Worm (Caenorhabditis elegans) whole organism, L4 larva: ENCODE measurements around the gene sars-2.
A peak's percentile ranks its signal among the peaks of the same experiment; 100 is the strongest.

Experiments
- F44E2.7 ChIP-seq: fragments of 200-800 bp; sonication (Bioruptor generic); IDR thresholded peaks from 2 replicates; pipeline ENCODE4 v2.1.2; 2022; ENCODE audit warnings: missing genetic modification characterization, missing compliant biosample characterization
- F49E8.2 ChIP-seq: sonication (generic microtip); optimal IDR thresholded peaks from 2 replicates; lab custom pipeline; 2016; ENCODE audit warnings: missing compliant biosample characterization, mild to moderate bottlenecking, missing genetic modification characterization, borderline replicate concordance
- T20F7.1 ChIP-seq: fragments of 200-800 bp; sonication (Bioruptor generic); optimal IDR thresholded peaks from 2 replicates; lab custom pipeline; 2018; ENCODE audit warnings: mild to moderate bottlenecking, missing genetic modification characterization, missing compliant biosample characterization
- T26A8.4 ChIP-seq: fragments of 200-800 bp; sonication (Bioruptor generic); IDR thresholded peaks from 2 replicates; pipeline ENCODE4 v1.3.6; 2022; ENCODE audit warnings: missing genetic modification characterization, missing compliant biosample characterization
- Y75B8A.6 ChIP-seq: fragments of 200-800 bp; sonication (Bioruptor generic); IDR thresholded peaks from 2 replicates; pipeline ENCODE4 v1.3.6; 2022; ENCODE audit warnings: missing genetic modification reagents, missing genetic modification characterization, missing compliant biosample characterization
- ZK337.2 ChIP-seq: fragments of 200-800 bp; sonication (Bioruptor generic); IDR thresholded peaks from 2 replicates; pipeline ENCODE4 v1.3.6; 2022; ENCODE audit warnings: missing genetic modification reagents, missing genetic modification characterization, missing compliant biosample characterization
- ZK546.5 ChIP-seq, 2 experiments: sonication (generic microtip); optimal IDR thresholded peaks; 2 replicates each; lab custom pipeline; 2017; ENCODE audit warnings: missing biosample characterization in 2 of 2, missing genetic modification characterization in 2 of 2
- aha-1 ChIP-seq: fragments of 150-350 bp; peaks from one replicate; lab custom pipeline; 2014; ENCODE audit warnings: missing biosample characterization, missing genetic modification characterization
- arid-1 ChIP-seq: fragments of 200-800 bp; sonication (Bioruptor generic); conservative IDR thresholded peaks from 2 replicates; pipeline ENCODE4 v1.3.6; 2022; ENCODE audit warnings: missing genetic modification reagents, missing genetic modification characterization, missing compliant biosample characterization
- attf-4 ChIP-seq: sonication (generic microtip); optimal IDR thresholded peaks from 3 replicates; lab custom pipeline; 2017; ENCODE audit warnings: missing biosample characterization, missing genetic modification characterization
- ceh-20 ChIP-seq: fragments of 200-800 bp; sonication (Bioruptor generic); IDR thresholded peaks from 2 replicates; pipeline ENCODE4 v1.3.6; 2022; ENCODE audit warnings: missing genetic modification reagents, missing genetic modification characterization, missing compliant biosample characterization
- ceh-32 ChIP-seq: sonication (generic microtip); optimal IDR thresholded peaks from 2 replicates; lab custom pipeline; 2016; ENCODE audit warnings: mild to moderate bottlenecking, missing genetic modification characterization, missing compliant biosample characterization; ENCODE audit not compliant: poor library complexity
- ceh-82 ChIP-seq: sonication (generic microtip); optimal IDR thresholded peaks from 2 replicates; lab custom pipeline; 2017; ENCODE audit warnings: missing biosample characterization, missing genetic modification characterization
- cey-2 ChIP-seq: sonication (generic microtip); optimal IDR thresholded peaks from 3 replicates; lab custom pipeline; 2017; ENCODE audit warnings: missing genetic modification characterization, mild to moderate bottlenecking, missing compliant biosample characterization, antibody characterized with exemption, borderline replicate concordance; ENCODE audit not compliant: insufficient read depth
- ctbp-1 ChIP-seq: fragments of 200-800 bp; sonication (Bioruptor generic); IDR thresholded peaks from 2 replicates; pipeline ENCODE4 v1.3.6; 2022; ENCODE audit warnings: missing genetic modification reagents, missing genetic modification characterization, missing compliant biosample characterization
- daf-12 ChIP-seq: fragments of 150-350 bp; optimal IDR thresholded peaks from 2 replicates; lab custom pipeline; 2014; ENCODE audit warnings: missing biosample characterization, missing genetic modification reagents, missing genetic modification characterization
- daf-16 ChIP-seq, 3 experiments: sonication (generic microtip); optimal IDR thresholded peaks; 2 replicates each; lab custom pipeline; 2016 to 2017; ENCODE audit warnings: missing genetic modification characterization in 3 of 3, missing genetic modification reagents in 3 of 3, mild to moderate bottlenecking in 2 of 3, missing compliant biosample characterization in 2 of 3, missing biosample characterization in 1 of 3, moderate library complexity in 1 of 3
- daf-8 ChIP-seq: fragments of 200-800 bp; sonication (Bioruptor generic); IDR thresholded peaks from 2 replicates; pipeline ENCODE4 v1.3.6; 2022; ENCODE audit warnings: missing genetic modification characterization, missing compliant biosample characterization
- egl-27 ChIP-seq: sonication (generic microtip); optimal IDR thresholded peaks from 3 replicates; lab custom pipeline; 2017; ENCODE audit warnings: missing biosample characterization, missing genetic modification reagents, missing genetic modification characterization
- egl-43 ChIP-seq: fragments of 200-800 bp; sonication (Bioruptor generic); IDR thresholded peaks from 2 replicates; pipeline ENCODE4 v1.3.6; 2022; ENCODE audit warnings: missing genetic modification reagents, missing genetic modification characterization, missing compliant biosample characterization
- fkh-10 ChIP-seq: fragments of 150-350 bp; optimal IDR thresholded peaks from 2 replicates; lab custom pipeline; 2014; ENCODE audit warnings: missing biosample characterization, missing genetic modification reagents, missing genetic modification characterization
- fos-1 ChIP-seq: fragments of 150-350 bp; optimal IDR thresholded peaks from 2 replicates; lab custom pipeline; 2014; ENCODE audit warnings: missing biosample characterization, missing genetic modification characterization
- gei-8 ChIP-seq: fragments of 200-800 bp; sonication (Bioruptor generic); optimal IDR thresholded peaks from 2 replicates; lab custom pipeline; 2018; ENCODE audit warnings: mild to moderate bottlenecking, missing genetic modification characterization, missing compliant biosample characterization
- lin-15B ChIP-seq: fragments of 150-350 bp; sonication (generic microtip); optimal IDR thresholded peaks from 3 replicates; lab custom pipeline; 2014; ENCODE audit warnings: missing biosample characterization, missing genetic modification characterization
- lin-29 ChIP-seq: fragments of 200-800 bp; sonication (Bioruptor generic); IDR thresholded peaks from 2 replicates; pipeline ENCODE4 v1.3.6; 2022; ENCODE audit warnings: missing genetic modification reagents, missing genetic modification characterization, missing compliant biosample characterization
- lsy-2 ChIP-seq, 2 experiments: fragments of 150-350 bp in 1 of 2; sonication (generic microtip) in 1 of 2; optimal IDR thresholded peaks; 2 replicates each; lab custom pipeline; 2014 to 2017; ENCODE audit warnings: missing biosample characterization in 2 of 2, missing genetic modification characterization in 2 of 2
- mdl-1 ChIP-seq, 2 experiments: fragments of 150-350 bp in 1 of 2; sonication (generic microtip) in 1 of 2; optimal IDR thresholded peaks; 2 replicates each; lab custom pipeline; 2014 to 2017; ENCODE audit warnings: missing biosample characterization in 2 of 2, missing genetic modification characterization in 2 of 2
- mdt-29 ChIP-seq: fragments of 200-800 bp; sonication (Bioruptor generic); IDR thresholded peaks from 2 replicates; pipeline ENCODE4 v1.3.6; 2022; ENCODE audit warnings: missing genetic modification reagents, missing genetic modification characterization, missing compliant biosample characterization
- mep-1 ChIP-seq: fragments of 150-350 bp; sonication (generic microtip); optimal IDR thresholded peaks from 3 replicates; lab custom pipeline; 2014; ENCODE audit warnings: missing biosample characterization, missing genetic modification characterization
- mes-2 ChIP-seq: sonication (generic microtip); optimal IDR thresholded peaks from 2 replicates; lab custom pipeline; 2016; ENCODE audit warnings: missing genotype, mild to moderate bottlenecking, missing genetic modification characterization, missing compliant biosample characterization; ENCODE audit not compliant: poor library complexity, severe bottlenecking
- mxl-2 ChIP-seq: fragments of 200-800 bp; sonication (Bioruptor generic); conservative IDR thresholded peaks from 2 replicates; pipeline ENCODE4 v1.3.6; 2022; ENCODE audit warnings: missing genetic modification reagents, missing genetic modification characterization, missing compliant biosample characterization
- mxl-3 ChIP-seq: fragments of 200-800 bp; sonication (Bioruptor generic); optimal IDR thresholded peaks from 2 replicates; lab custom pipeline; 2018; ENCODE audit warnings: mild to moderate bottlenecking, missing genetic modification characterization, missing compliant biosample characterization
- nhr-10 ChIP-seq: fragments of 150-350 bp; optimal IDR thresholded peaks from 2 replicates; lab custom pipeline; 2014; ENCODE audit warnings: missing biosample characterization, missing genetic modification characterization
- nhr-102 ChIP-seq: sonication (generic microtip); optimal IDR thresholded peaks from 2 replicates; lab custom pipeline; 2016; ENCODE audit warnings: mild to moderate bottlenecking, missing genetic modification characterization, moderate library complexity, missing compliant biosample characterization
- nhr-111 ChIP-seq: fragments of 200-800 bp; sonication (Bioruptor generic); optimal IDR thresholded peaks from 2 replicates; lab custom pipeline; 2018; ENCODE audit warnings: mild to moderate bottlenecking, missing genetic modification characterization, missing compliant biosample characterization
- nhr-25 ChIP-seq: sonication (generic microtip); optimal IDR thresholded peaks from 2 replicates; lab custom pipeline; 2017; ENCODE audit warnings: missing genetic modification characterization, mild to moderate bottlenecking, missing compliant biosample characterization, antibody characterized with exemption, moderate library complexity, borderline replicate concordance; ENCODE audit not compliant: insufficient read depth
- nhr-76 ChIP-seq: fragments of 150-350 bp; optimal IDR thresholded peaks from 2 replicates; lab custom pipeline; 2014; ENCODE audit warnings: missing biosample characterization, missing genetic modification characterization
- pqm-1 ChIP-seq: sonication (generic microtip); optimal IDR thresholded peaks from 2 replicates; lab custom pipeline; 2017; ENCODE audit warnings: missing biosample characterization, missing genetic modification characterization
- set-16 ChIP-seq: fragments of 200-800 bp; sonication (Bioruptor generic); IDR thresholded peaks from 2 replicates; pipeline ENCODE4 v1.3.6; 2022; ENCODE audit warnings: missing genetic modification reagents, missing genetic modification characterization, missing compliant biosample characterization
- snpc-1.2 ChIP-seq: fragments of 200-800 bp; sonication (Bioruptor generic); IDR thresholded peaks from 2 replicates; pipeline ENCODE4 v1.3.6; 2022; ENCODE audit warnings: missing genetic modification reagents, missing genetic modification characterization, missing compliant biosample characterization
- snpc-4 ChIP-seq: fragments of 150-350 bp; optimal IDR thresholded peaks from 2 replicates; lab custom pipeline; 2014; ENCODE audit warnings: missing biosample characterization, missing genetic modification characterization
- spr-1 ChIP-seq: sonication (generic microtip); optimal IDR thresholded peaks from 2 replicates; lab custom pipeline; 2016; ENCODE audit warnings: mild to moderate bottlenecking, missing genetic modification characterization, missing compliant biosample characterization
- tra-1 ChIP-seq: fragments of 200-800 bp; sonication (Bioruptor generic); IDR thresholded peaks from 2 replicates; pipeline ENCODE4 v1.3.6; 2022; ENCODE audit warnings: missing genetic modification reagents, missing genetic modification characterization, missing compliant biosample characterization
- unc-130 ChIP-seq: sonication (generic microtip); optimal IDR thresholded peaks from 2 replicates; lab custom pipeline; 2016; ENCODE audit warnings: missing genetic modification reagents, missing genetic modification characterization, missing compliant biosample characterization
- zag-1 ChIP-seq: fragments of 150-350 bp; optimal IDR thresholded peaks from 2 replicates; lab custom pipeline; 2014; ENCODE audit warnings: missing biosample characterization, missing genetic modification characterization
- zfp-3 ChIP-seq: fragments of 200-800 bp; sonication (Bioruptor generic); conservative IDR thresholded peaks from 2 replicates; pipeline ENCODE4 v1.3.6; 2022; ENCODE audit warnings: missing genetic modification reagents, missing genetic modification characterization, missing compliant biosample characterization
- zip-11 ChIP-seq: fragments of 200-800 bp; sonication (Bioruptor generic); IDR thresholded peaks from 2 replicates; pipeline ENCODE4 v1.3.6; 2022; ENCODE audit warnings: missing genetic modification characterization, missing compliant biosample characterization
- ztf-11 ChIP-seq: fragments of 150-350 bp; optimal IDR thresholded peaks from 2 replicates; lab custom pipeline; 2014; ENCODE audit warnings: missing biosample characterization, missing genetic modification characterization

Gene sars-2

DNA sequence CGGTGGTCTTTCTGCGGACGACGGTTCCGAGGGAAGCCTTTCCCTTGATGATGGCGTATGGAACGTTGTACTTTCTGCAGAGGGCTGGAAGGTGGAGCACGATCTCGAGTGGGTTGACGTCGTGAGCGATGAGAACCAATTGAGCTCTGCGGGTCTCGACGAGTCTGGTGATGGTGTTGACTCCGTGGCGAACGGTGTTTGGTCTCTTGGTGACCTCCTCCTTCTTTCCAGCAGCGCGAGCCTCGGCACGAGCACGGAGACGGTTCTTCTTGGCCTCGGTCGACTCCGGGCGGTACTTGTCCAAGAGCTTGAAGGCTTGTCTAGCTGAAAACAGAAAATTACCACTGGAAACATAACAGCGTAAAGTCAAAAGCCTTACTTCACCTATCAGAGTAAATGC lies 32.0 kb downstream of the sars-2 start:
- TF ChIP-seq set-16: peak; percentile 91
- 0 out of 2 replicates have a peak, but pooled peaks have one; percentile 3 for TF ChIP-seq F44E2.7

DNA sequence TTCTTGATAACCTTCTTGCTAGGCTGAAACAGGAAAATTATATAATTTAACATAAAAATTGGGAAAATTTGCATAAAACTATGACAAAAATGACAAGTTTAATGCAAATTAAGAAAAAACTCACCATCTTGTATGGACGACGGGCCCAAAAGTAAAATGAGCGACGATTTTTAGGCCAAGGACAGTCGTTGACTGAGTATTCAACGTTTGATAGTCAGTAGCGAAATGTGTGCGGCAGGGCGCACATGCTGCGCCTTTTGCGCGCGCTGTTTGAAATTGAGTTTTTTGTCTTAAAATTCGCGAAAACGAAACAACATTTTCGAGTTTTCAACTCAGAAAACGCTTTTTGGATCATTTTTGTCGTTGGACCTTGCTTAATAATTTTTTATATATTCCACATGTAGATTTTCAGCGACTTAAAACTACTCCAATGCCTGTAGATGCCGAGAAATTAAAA lies 33.0 kb downstream of the sars-2 start, which contains the start of the genes rpl-7A and set-21:
TSS of gene rpl-7A (minus strand) at position 153 of the 457 bp plus-strand sequence.
TSS of gene set-21 (plus strand) at position 407 of the 457 bp plus-strand sequence.
- TF ChIP-seq fkh-10: peak; percentile 52
- peak; percentile 89 for TF ChIP-seq snpc-1.2 (GFP tag; lab: Robert Waterston, UW)
- TF ChIP-seq spr-1: peak; percentile 92
- TF ChIP-seq zag-1 (tag; lab: Kevin White, UChicago): no peak
- TF ChIP-seq mdl-1 (tag; optimal IDR thresholded peaks at IDR 0.05; lab: Kevin White, UChicago): peak in 1 of 2 experiments; percentile 68
- no peak for TF ChIP-seq ceh-82 (tag; lab: Kevin White, UChicago)
- TF ChIP-seq mxl-3 (GFP tag; lab: Kevin White, UChicago): peak; percentile 90
- TF ChIP-seq lin-15B (tag; lab: Kevin White, UChicago): peak; percentile 77
- peak; percentile 90 for TF ChIP-seq ZK337.2
- TF ChIP-seq F49E8.2 (tag; lab: Kevin White, UChicago): peak; percentile 82
- TF ChIP-seq egl-27 (tag; lab: Kevin White, UChicago): no peak
- TF ChIP-seq daf-8 (GFP tag; lab: Robert Waterston, UW): no peak
- TF ChIP-seq mxl-2: peak; percentile 82
- peak; percentile 96 for TF ChIP-seq tra-1 (GFP tag; lab: Robert Waterston, UW)
- TF ChIP-seq lsy-2 (tag; optimal IDR thresholded peaks at IDR 0.05; lab: Kevin White, UChicago): peak; percentile 93 to 96
- peak; percentile 93 for TF ChIP-seq nhr-25
- TF ChIP-seq arid-1 (GFP tag; lab: Robert Waterston, UW): peak; percentile 98
- TF ChIP-seq pqm-1 (tag; lab: Kevin White, UChicago): peak; percentile 45
- TF ChIP-seq cey-2: no peak
- no peak for TF ChIP-seq nhr-111
- TF ChIP-seq T26A8.4 (GFP tag; lab: Robert Waterston, UW): peak; percentile 99
- no peak for TF ChIP-seq snpc-4 (tag; lab: Kevin White, UChicago)
- TF ChIP-seq zip-11 (GFP tag; lab: Robert Waterston, UW): no peak
- peak; percentile 10 for TF ChIP-seq ceh-32
- TF ChIP-seq ztf-11: no peak
- no peak for TF ChIP-seq daf-12 (tag; lab: Kevin White, UChicago)
- TF ChIP-seq nhr-10 (tag; lab: Kevin White, UChicago): no peak
- TF ChIP-seq zfp-3: peak; percentile 98
- TF ChIP-seq Y75B8A.6 (GFP tag; lab: Robert Waterston, UW): peak; percentile 95
- TF ChIP-seq gei-8 (GFP tag; lab: Kevin White, UChicago): no peak
- TF ChIP-seq unc-130 (GFP tag; lab: Kevin White, UChicago): peak; percentile 76
- peak; percentile 98 for TF ChIP-seq ceh-20
- peak; percentile 97 for TF ChIP-seq nhr-102 (tag; lab: Kevin White, UChicago)
- peak; percentile 93 for TF ChIP-seq T20F7.1
- TF ChIP-seq ZK546.5 (tag; optimal IDR thresholded peaks at IDR 0.05; lab: Kevin White, UChicago): peak in 1 of 2 experiments; percentile 78
- TF ChIP-seq mes-2 (tag; lab: Kevin White, UChicago): peak; percentile 97
- TF ChIP-seq attf-4 (tag; lab: Kevin White, UChicago): no peak
- TF ChIP-seq F44E2.7: 0 out of 2 replicates have a peak, but pooled peaks have one; percentile 77
- no peak for TF ChIP-seq nhr-76 (tag; lab: Kevin White, UChicago)
- TF ChIP-seq lin-29 (GFP tag; lab: Robert Waterston, UW): peak; percentile 97
- TF ChIP-seq mdt-29 (GFP tag; lab: Robert Waterston, UW): peak; percentile 90
- peak; percentile 96 for TF ChIP-seq egl-43 (GFP tag; lab: Robert Waterston, UW)
- TF ChIP-seq ctbp-1 (GFP tag; lab: Robert Waterston, UW): peak; percentile 95
- peak; percentile 17 to 77 for TF ChIP-seq daf-16 (GFP tag; optimal IDR thresholded peaks at IDR 0.05; lab: Kevin White, UChicago)
- peak; percentile 45 for TF ChIP-seq daf-16 (tag; optimal IDR thresholded peaks at IDR 0.05; lab: Kevin White, UChicago)
- TF ChIP-seq mep-1: peak; percentile 90
- TF ChIP-seq fos-1: peak; percentile 40
- peak; percentile 31; the same call in 1 of the 2 replicates for TF ChIP-seq set-16
- peak; percentile 98 for TF ChIP-seq aha-1 (tag; lab: Kevin White, UChicago)
